Worm (Caenorhabditis elegans) whole organism, young adult: ENCODE results near the gene T04F3.3.

ENCODE experiments used
- B0261.1 ChIP-seq: sonication (generic microtip); optimal IDR thresholded peaks from 2 replicates; lab custom pipeline; 2016; ENCODE audit warnings: mild to moderate bottlenecking, missing genetic modification characterization, moderate library complexity, missing compliant biosample characterization
- C17E4.6 ChIP-seq: fragments of 200-800 bp; sonication (Bioruptor generic); IDR thresholded peaks from 2 replicates; pipeline ENCODE4 v1.3.6; 2022; ENCODE audit warnings: missing genetic modification reagents, missing genetic modification characterization, missing compliant biosample characterization
- F22D6.2 ChIP-seq: sonication (generic microtip); optimal IDR thresholded peaks from 2 replicates; lab custom pipeline; 2016; ENCODE audit warnings: mild to moderate bottlenecking, missing genetic modification characterization, missing compliant biosample characterization
- F23B12.7 ChIP-seq: sonication (generic microtip); optimal IDR thresholded peaks from 2 replicates; lab custom pipeline; 2017; ENCODE audit warnings: missing genetic modification characterization, mild to moderate bottlenecking, missing compliant biosample characterization, antibody characterized with exemption, moderate library complexity; ENCODE audit not compliant: insufficient read depth
- F52B5.7 ChIP-seq: sonication (generic microtip); optimal IDR thresholded peaks from 2 replicates; lab custom pipeline; 2016; ENCODE audit warnings: mild to moderate bottlenecking, missing genetic modification characterization, missing compliant biosample characterization
- F57A8.1 ChIP-seq: fragments of 200-800 bp; sonication (Bioruptor generic); optimal IDR thresholded peaks from 2 replicates; lab custom pipeline; 2018; ENCODE audit warnings: mild to moderate bottlenecking, missing genetic modification characterization, moderate library complexity, missing compliant biosample characterization
- T07F8.4 ChIP-seq: sonication (generic microtip); optimal IDR thresholded peaks from 2 replicates; lab custom pipeline; 2016; ENCODE audit warnings: mild to moderate bottlenecking, missing genetic modification characterization, moderate library complexity, missing compliant biosample characterization
- Y53G8AR.9 ChIP-seq: fragments of 200-800 bp; sonication (Bioruptor generic); conservative IDR thresholded peaks from 2 replicates; pipeline ENCODE4 v1.3.6; 2022; ENCODE audit warnings: missing genetic modification reagents, missing genetic modification characterization, missing compliant biosample characterization
- Y56A3A.18 ChIP-seq: fragments of 200-800 bp; sonication (Bioruptor generic); IDR thresholded peaks from 2 replicates; pipeline ENCODE4 v1.3.6; 2022; ENCODE audit warnings: missing genetic modification reagents, missing genetic modification characterization, missing compliant biosample characterization
- Y79H2A.3 ChIP-seq: fragments of 200-800 bp; sonication (Bioruptor generic); conservative IDR thresholded peaks from 2 replicates; pipeline ENCODE4 v1.3.6; 2022; ENCODE audit warnings: missing genetic modification reagents, missing genetic modification characterization, missing compliant biosample characterization
- ZK185.1 ChIP-seq: sonication (generic microtip); optimal IDR thresholded peaks from 2 replicates; lab custom pipeline; 2016; ENCODE audit warnings: mild to moderate bottlenecking, missing genetic modification characterization, missing compliant biosample characterization; ENCODE audit not compliant: poor library complexity, severe bottlenecking
- akir-1 ChIP-seq: fragments of 200-800 bp; sonication (Bioruptor generic); optimal IDR thresholded peaks from 2 replicates; lab custom pipeline; 2018; ENCODE audit warnings: mild to moderate bottlenecking, missing genetic modification characterization, moderate library complexity, missing compliant biosample characterization
- aptf-2 ChIP-seq: fragments of 200-800 bp; sonication (Bioruptor generic); conservative IDR thresholded peaks from 2 replicates; pipeline ENCODE4 v1.3.6; 2022; ENCODE audit warnings: missing genetic modification reagents, missing genetic modification characterization, missing compliant biosample characterization
- atf-7 ChIP-seq: sonication (generic microtip); optimal IDR thresholded peaks from 2 replicates; lab custom pipeline; 2017; ENCODE audit warnings: mild to moderate bottlenecking, missing genetic modification characterization, missing compliant biosample characterization
- attf-3 ChIP-seq: fragments of 200-800 bp; sonication (Bioruptor generic); conservative IDR thresholded peaks from 2 replicates; pipeline ENCODE4 v1.3.6; 2022; ENCODE audit warnings: missing genetic modification reagents, missing genetic modification characterization, missing compliant biosample characterization
- attf-5 ChIP-seq: fragments of 200-800 bp; sonication (Bioruptor generic); optimal IDR thresholded peaks from 2 replicates; lab custom pipeline; 2018; ENCODE audit warnings: mild to moderate bottlenecking, missing genetic modification characterization, missing compliant biosample characterization
- bed-1 ChIP-seq: fragments of 200-800 bp; sonication (Bioruptor generic); IDR thresholded peaks from 2 replicates; pipeline ENCODE4 v1.3.6; 2022; ENCODE audit warnings: missing genetic modification reagents, missing genetic modification characterization, missing compliant biosample characterization
- bed-2 ChIP-seq: fragments of 200-800 bp; sonication (Bioruptor generic); IDR thresholded peaks from 2 replicates; pipeline ENCODE4 v1.3.6; 2022; ENCODE audit warnings: missing genetic modification reagents, missing genetic modification characterization, missing compliant biosample characterization
- ccch-3 ChIP-seq: fragments of 200-800 bp; sonication (Bioruptor generic); optimal IDR thresholded peaks from 2 replicates; lab custom pipeline; 2018; ENCODE audit warnings: mild to moderate bottlenecking, missing genetic modification characterization, missing compliant biosample characterization
- ceh-27 ChIP-seq: fragments of 200-800 bp; sonication (Bioruptor generic); optimal IDR thresholded peaks from 2 replicates; lab custom pipeline; 2018; ENCODE audit warnings: mild to moderate bottlenecking, missing genetic modification characterization, moderate library complexity, missing compliant biosample characterization
- ets-4 ChIP-seq: fragments of 200-800 bp; sonication (Bioruptor generic); optimal IDR thresholded peaks from 2 replicates; lab custom pipeline; 2018; ENCODE audit warnings: mild to moderate bottlenecking, missing genetic modification characterization, missing compliant biosample characterization
- gei-17 ChIP-seq: fragments of 200-800 bp; sonication (Bioruptor generic); optimal IDR thresholded peaks from 2 replicates; lab custom pipeline; 2018; ENCODE audit warnings: mild to moderate bottlenecking, missing genetic modification characterization, missing compliant biosample characterization
- hlh-26 ChIP-seq: fragments of 200-800 bp; sonication (Bioruptor generic); conservative IDR thresholded peaks from 2 replicates; pipeline ENCODE4 v1.3.6; 2022; ENCODE audit warnings: missing genetic modification reagents, missing genetic modification characterization, missing compliant biosample characterization
- hmg-20 ChIP-seq: fragments of 200-800 bp; sonication (Bioruptor generic); IDR thresholded peaks from 2 replicates; pipeline ENCODE4 v1.3.6; 2022; ENCODE audit warnings: missing genetic modification reagents, missing genetic modification characterization, missing compliant biosample characterization
- hsf-1 ChIP-seq: fragments of 200-800 bp; sonication (Bioruptor generic); IDR thresholded peaks from 2 replicates; pipeline ENCODE4 v1.3.6; 2022; ENCODE audit warnings: missing genetic modification reagents, missing genetic modification characterization, missing compliant biosample characterization
- lag-1 ChIP-seq: fragments of 200-800 bp; sonication (Bioruptor generic); IDR thresholded peaks from 2 replicates; pipeline ENCODE4 v1.3.6; 2022; ENCODE audit warnings: missing genetic modification reagents, missing genetic modification characterization, missing compliant biosample characterization
- let-526 ChIP-seq: fragments of 200-800 bp; sonication (Bioruptor generic); IDR thresholded peaks from 2 replicates; pipeline ENCODE4 v1.3.6; 2022; ENCODE audit warnings: missing genetic modification reagents, missing genetic modification characterization, missing compliant biosample characterization
- lir-1 ChIP-seq: fragments of 200-800 bp; sonication (Bioruptor generic); conservative IDR thresholded peaks from 2 replicates; pipeline ENCODE4 v1.3.6; 2022; ENCODE audit warnings: missing genetic modification reagents, missing genetic modification characterization, missing compliant biosample characterization
- lsl-1 ChIP-seq: fragments of 200-800 bp; sonication (Bioruptor generic); optimal IDR thresholded peaks from 2 replicates; lab custom pipeline; 2018; ENCODE audit warnings: mild to moderate bottlenecking, missing genetic modification characterization, moderate library complexity, missing compliant biosample characterization
- madf-10 ChIP-seq: sonication (generic microtip); optimal IDR thresholded peaks from 2 replicates; lab custom pipeline; 2016; ENCODE audit warnings: mild to moderate bottlenecking, missing genetic modification characterization, missing compliant biosample characterization
- mes-4 ChIP-seq: sonication (generic microtip); optimal IDR thresholded peaks from 2 replicates; lab custom pipeline; 2016; ENCODE audit warnings: missing genotype, missing genetic modification characterization, missing compliant biosample characterization
- mxl-1 ChIP-seq: sonication (generic microtip); optimal IDR thresholded peaks from 2 replicates; lab custom pipeline; 2016; ENCODE audit warnings: missing genetic modification characterization, missing compliant biosample characterization
- nfyb-1 ChIP-seq: fragments of 200-800 bp; sonication (Bioruptor generic); IDR thresholded peaks from 2 replicates; pipeline ENCODE4 v1.3.6; 2022; ENCODE audit warnings: missing genetic modification reagents, missing genetic modification characterization, missing compliant biosample characterization
- rcor-1 ChIP-seq: fragments of 200-800 bp; sonication (Bioruptor generic); IDR thresholded peaks from 2 replicates; pipeline ENCODE4 v1.3.6; 2022; ENCODE audit warnings: missing genetic modification reagents, missing genetic modification characterization, missing compliant biosample characterization
- rec-8 ChIP-seq, 2 experiments: sonication (generic microtip); optimal IDR thresholded peaks; 2 replicates each; lab custom pipeline; 2016; ENCODE audit warnings: mild to moderate bottlenecking in 2 of 2, missing genetic modification characterization in 2 of 2, missing genetic modification reagents in 2 of 2, missing genotype in 2 of 2, missing biosample characterization in 1 of 2, missing compliant biosample characterization in 1 of 2, moderate library complexity in 1 of 2
- repo-1 ChIP-seq: sonication (generic microtip); optimal IDR thresholded peaks from 2 replicates; lab custom pipeline; 2017; ENCODE audit warnings: mild to moderate bottlenecking, missing genetic modification characterization, missing compliant biosample characterization
- rpc-1 ChIP-seq, 2 experiments: fragments of 150-350 bp in 1 of 2; sonication (generic microtip) in 1 of 2; optimal IDR thresholded peaks; 2 replicates each; lab custom pipeline; 2014 to 2018; ENCODE audit warnings: missing biosample characterization in 1 of 2, missing genetic modification characterization in 1 of 2, missing genetic modification reagents in 1 of 2, missing genotype in 1 of 2
- snpc-3.4 ChIP-seq: sonication (generic microtip); optimal IDR thresholded peaks from 2 replicates; lab custom pipeline; 2017; ENCODE audit warnings: missing genetic modification characterization, mild to moderate bottlenecking, missing compliant biosample characterization, antibody characterized with exemption, moderate library complexity, missing genotype, missing genetic modification reagents
- sptf-2 ChIP-seq: fragments of 200-800 bp; sonication (Bioruptor generic); optimal IDR thresholded peaks from 2 replicates; lab custom pipeline; 2018; ENCODE audit warnings: mild to moderate bottlenecking, missing genetic modification characterization, missing compliant biosample characterization
- tbx-9 ChIP-seq: sonication (generic microtip); optimal IDR thresholded peaks from 2 replicates; lab custom pipeline; 2016; ENCODE audit warnings: borderline replicate concordance, missing genetic modification characterization, inconsistent platforms, missing compliant biosample characterization
- unc-62 ChIP-seq: fragments of 150-350 bp; optimal IDR thresholded peaks from 2 replicates; lab custom pipeline; 2014; ENCODE audit warnings: missing biosample characterization, missing genetic modification reagents, missing genetic modification characterization
- xnd-1 ChIP-seq: sonication (generic microtip); optimal IDR thresholded peaks from 2 replicates; lab custom pipeline; 2016; ENCODE audit warnings: missing genotype, missing genetic modification reagents, missing genetic modification characterization, missing compliant biosample characterization
- ztf-18 ChIP-seq: sonication (generic microtip); optimal IDR thresholded peaks from 2 replicates; lab custom pipeline; 2016; ENCODE audit warnings: missing genotype, mild to moderate bottlenecking, missing genetic modification characterization, missing compliant biosample characterization
- ztf-22 ChIP-seq: fragments of 200-800 bp; sonication (Bioruptor generic); optimal IDR thresholded peaks from 2 replicates; lab custom pipeline; 2018; ENCODE audit warnings: mild to moderate bottlenecking, missing genetic modification characterization, moderate library complexity, missing compliant biosample characterization
- ztf-26 ChIP-seq: sonication (generic microtip); optimal IDR thresholded peaks from 2 replicates; lab custom pipeline; 2017; ENCODE audit warnings: missing genetic modification characterization, missing compliant biosample characterization
- ztf-3 ChIP-seq: fragments of 200-800 bp; sonication (Bioruptor generic); optimal IDR thresholded peaks from 2 replicates; lab custom pipeline; 2018; ENCODE audit warnings: mild to moderate bottlenecking, missing genetic modification characterization, missing compliant biosample characterization

Gene T04F3.3

DNA sequence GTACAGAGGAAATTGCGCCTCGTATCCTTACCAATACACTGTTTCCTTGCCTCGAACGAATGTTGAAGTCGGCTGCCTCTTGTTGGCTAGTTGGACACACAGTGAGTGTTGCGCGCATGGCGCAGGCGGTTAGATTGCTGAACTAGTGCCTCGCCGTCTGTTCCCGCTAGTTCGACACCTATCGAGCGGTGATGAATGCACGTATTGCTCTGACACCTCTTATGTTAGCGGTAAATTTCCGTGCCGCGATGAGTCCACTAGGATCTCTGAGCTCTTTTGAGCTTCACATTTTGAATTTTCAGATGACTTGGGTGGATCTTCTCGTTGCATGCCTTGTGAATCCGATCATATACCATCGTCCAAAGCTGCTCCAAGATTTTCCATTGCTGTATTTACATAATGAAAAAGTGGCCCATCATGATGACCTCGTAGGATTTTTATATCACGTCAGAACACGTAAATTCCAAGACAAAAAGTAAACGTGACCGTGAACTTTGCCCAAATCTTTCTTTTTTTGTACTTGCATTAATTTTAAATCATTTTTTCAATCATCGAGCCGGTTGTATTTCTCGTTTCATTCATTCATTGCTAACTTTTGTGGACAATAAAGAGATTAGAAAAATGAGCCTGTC is 24.2 kb downstream of the T04F3.3 start, which contains the start of gene F55A11.11 (continued):
- TF ChIP-seq ztf-26 (tag; lab: Kevin White, UChicago) (peak; percentile 92), unc-62 (GFP tag; lab: Kevin White, UChicago) (peak; percentile 54), sptf-2 (peak; percentile 60), nfyb-1 (GFP tag; lab: Robert Waterston, UW) (peak; percentile 96), hlh-26 (GFP tag; lab: Robert Waterston, UW) (no peak), ztf-22 (GFP tag; lab: Kevin White, UChicago) (peak; percentile 76), akir-1 (peak; percentile 86), repo-1 (tag; lab: Kevin White, UChicago) (peak; percentile 94), rec-8 (tag; optimal IDR thresholded peaks at IDR 0.05; lab: Kevin White, UChicago) (peak; percentile 91 to 96), snpc-3.4 (peak; percentile 78), Y56A3A.18 (peak; percentile 89), hsf-1 (GFP tag; lab: Robert Waterston, UW) (peak; percentile 68), mxl-1 (peak; percentile 94), aptf-2 (GFP tag; lab: Robert Waterston, UW) (0 out of 2 replicates have a peak, but pooled peaks have one; percentile 7), T07F8.4 (peak; percentile 83), lag-1 (GFP tag; lab: Robert Waterston, UW) (no peak), F57A8.1 (peak; percentile 74), rpc-1 (optimal IDR thresholded peaks at IDR 0.05; lab: Kevin White, UChicago) (peak; percentile 97), rpc-1 (tag; optimal IDR thresholded peaks at IDR 0.05; lab: Kevin White, UChicago) (peak; percentile 98), ztf-3 (GFP tag; lab: Kevin White, UChicago) (no peak), xnd-1 (tag; lab: Kevin White, UChicago) (peak; percentile 33), lsl-1 (GFP tag; lab: Kevin White, UChicago) (peak; percentile 72), gei-17 (peak; percentile 46), rcor-1 (GFP tag; lab: Robert Waterston, UW) (peak; percentile 84), ZK185.1 (peak; percentile 91), mes-4 (peak; percentile 84), bed-2 (GFP tag; lab: Robert Waterston, UW) (peak; percentile 59; the same call in 1 of the 2 replicates), F52B5.7 (peak; percentile 98), F22D6.2 (tag; lab: Kevin White, UChicago) (peak; percentile 63), B0261.1 (tag; lab: Kevin White, UChicago) (peak; percentile 99), ccch-3 (GFP tag; lab: Kevin White, UChicago) (peak; percentile 14), ets-4 (GFP tag; lab: Kevin White, UChicago) (peak; percentile 82), F23B12.7 (tag; lab: Kevin White, UChicago) (peak; percentile 73), madf-10 (peak; percentile 89), lir-1 (GFP tag; lab: Robert Waterston, UW) (peak; percentile 61), ztf-18 (peak; percentile 81), atf-7 (peak; percentile 77), C17E4.6 (GFP tag; lab: Robert Waterston, UW) (no peak), Y53G8AR.9 (GFP tag; lab: Robert Waterston, UW) (peak; percentile 76), Y79H2A.3 (GFP tag; lab: Robert Waterston, UW) (peak; percentile 47; the same call in 1 of the 2 replicates), tbx-9 (tag; lab: Kevin White, UChicago) (peak; percentile 52), hmg-20 (GFP tag; lab: Robert Waterston, UW) (peak; percentile 71; the same call in 1 of the 2 replicates), bed-1 (0 out of 2 replicates have a peak, but pooled peaks have one; percentile 42), let-526 (GFP tag; lab: Robert Waterston, UW) (peak; percentile 90), attf-3 (peak; percentile 75), ceh-27 (peak; percentile 91), attf-5 (GFP tag; lab: Kevin White, UChicago) (peak; percentile 90)
